Worm (Caenorhabditis elegans): Measurements from ENCODE around the gene prcc-1.

DNA sequence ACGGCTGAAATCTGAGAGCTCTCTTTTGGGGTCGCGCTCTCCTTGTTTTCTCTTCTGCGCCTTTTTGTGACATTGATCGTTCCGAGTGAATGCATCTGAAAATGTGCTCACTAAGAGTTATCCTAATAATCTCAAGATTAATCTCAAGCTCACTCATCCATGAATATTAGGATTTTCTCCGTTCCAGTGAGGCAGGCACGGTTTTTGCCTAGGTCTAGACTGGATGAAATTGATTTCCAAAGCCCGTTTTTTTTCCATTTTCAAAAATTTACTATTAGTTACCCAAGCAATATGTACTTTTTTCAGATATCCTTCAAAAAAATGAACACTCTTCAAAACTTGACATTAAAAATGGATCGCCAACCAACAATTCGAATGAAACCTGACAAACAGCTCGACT, 51.5 kb downstream of the prcc-1 start, which contains the start of gene amt-2:
- TF ChIP-seq lag-1 (GFP tag; IDR thresholded peaks at IDR 0.05) (no peak), hrde-1 (tag; optimal IDR thresholded peaks at IDR 0.05; ENCODE audit: borderline replicate concordance) (no peak), Y53F4B.3 (GFP tag; IDR thresholded peaks at IDR 0.05) (no peak)
